Worm (Caenorhabditis elegans) whole organism, L2 larva: ENCODE measurements around the gene tomm-70.

Experiments
- C34F6.9 ChIP-seq: fragments of 150-350 bp; optimal IDR thresholded peaks from 2 replicates; lab custom pipeline; 2014; ENCODE audit warnings: missing biosample characterization, missing genetic modification characterization
- F13H6.1 ChIP-seq: sonication (generic microtip); optimal IDR thresholded peaks from 2 replicates; lab custom pipeline; 2016; ENCODE audit warnings: missing genetic modification characterization, missing compliant biosample characterization
- R02D3.7 ChIP-seq: fragments of 150-350 bp; optimal IDR thresholded peaks from 2 replicates; lab custom pipeline; 2014; ENCODE audit warnings: missing biosample characterization, missing genetic modification characterization
- Y55F3AM.14 ChIP-seq: fragments of 200-800 bp; sonication (Bioruptor generic); optimal IDR thresholded peaks from 2 replicates; lab custom pipeline; 2018; ENCODE audit warnings: mild to moderate bottlenecking, missing genetic modification characterization, missing compliant biosample characterization
- ZK546.5 ChIP-seq: sonication (generic microtip); optimal IDR thresholded peaks from 2 replicates; lab custom pipeline; 2017; ENCODE audit warnings: missing biosample characterization, missing genetic modification characterization
- alr-1 ChIP-seq: fragments of 150-350 bp; optimal IDR thresholded peaks from 2 replicates; lab custom pipeline; 2014; ENCODE audit warnings: missing biosample characterization, missing genetic modification characterization
- aly-2 ChIP-seq: fragments of 150-350 bp; optimal IDR thresholded peaks from 2 replicates; lab custom pipeline; 2014; ENCODE audit warnings: missing biosample characterization, missing genetic modification characterization
- ama-1 ChIP-seq: fragments of 150-350 bp; optimal IDR thresholded peaks from 2 replicates; lab custom pipeline; 2018; ENCODE audit warnings: inconsistent platforms
- blmp-1 ChIP-seq: sonication (generic microtip); optimal IDR thresholded peaks from 2 replicates; lab custom pipeline; 2017; ENCODE audit warnings: missing genetic modification characterization, mild to moderate bottlenecking, missing compliant biosample characterization, antibody characterized with exemption, moderate library complexity; ENCODE audit not compliant: insufficient read depth
- ceh-16 ChIP-seq: fragments of 150-350 bp; optimal IDR thresholded peaks from 2 replicates; lab custom pipeline; 2014; ENCODE audit warnings: missing biosample characterization, missing genetic modification characterization
- ceh-82 ChIP-seq: fragments of 150-350 bp; optimal IDR thresholded peaks from 2 replicates; lab custom pipeline; 2014; ENCODE audit warnings: missing biosample characterization, missing genetic modification characterization
- crh-2 ChIP-seq: sonication (generic microtip); optimal IDR thresholded peaks from 2 replicates; lab custom pipeline; 2017; ENCODE audit warnings: missing biosample characterization, missing genetic modification characterization
- dmd-4 ChIP-seq: sonication (generic microtip); optimal IDR thresholded peaks from 2 replicates; lab custom pipeline; 2017; ENCODE audit warnings: missing biosample characterization, missing genetic modification characterization
- egl-27 ChIP-seq: sonication (generic microtip); optimal IDR thresholded peaks from 3 replicates; lab custom pipeline; 2017; ENCODE audit warnings: missing biosample characterization, missing genetic modification reagents, missing genetic modification characterization
- elt-1 ChIP-seq: fragments of 150-350 bp; optimal IDR thresholded peaks from 2 replicates; lab custom pipeline; 2014; ENCODE audit warnings: missing biosample characterization, missing genetic modification characterization
- elt-3 ChIP-seq: sonication (generic microtip); optimal IDR thresholded peaks from 2 replicates; lab custom pipeline; 2017; ENCODE audit warnings: missing biosample characterization, missing genetic modification characterization
- fos-1 ChIP-seq: fragments of 150-350 bp; optimal IDR thresholded peaks from 2 replicates; lab custom pipeline; 2014; ENCODE audit warnings: missing biosample characterization, missing genetic modification characterization
- gmeb-1 ChIP-seq: fragments of 150-350 bp; optimal IDR thresholded peaks from 2 replicates; lab custom pipeline; 2014; ENCODE audit warnings: missing biosample characterization, missing genetic modification characterization
- lin-11 ChIP-seq: fragments of 150-350 bp; sonication (generic microtip); optimal IDR thresholded peaks from 2 replicates; lab custom pipeline; 2014; ENCODE audit warnings: missing biosample characterization, missing genetic modification characterization, inconsistent platforms, mixed read lengths
- lin-13 ChIP-seq: fragments of 150-350 bp; optimal IDR thresholded peaks from 2 replicates; lab custom pipeline; 2014; ENCODE audit warnings: missing biosample characterization, missing genetic modification reagents, missing genetic modification characterization
- lin-39 ChIP-seq: fragments of 150-350 bp; optimal IDR thresholded peaks from 2 replicates; lab custom pipeline; 2014; ENCODE audit warnings: missing biosample characterization, missing genetic modification reagents, missing genetic modification characterization
- lsy-2 ChIP-seq, 2 experiments: fragments of 150-350 bp in 1 of 2; sonication (generic microtip) in 1 of 2; optimal IDR thresholded peaks; 2 replicates each; lab custom pipeline; 2014 to 2017; ENCODE audit warnings: missing biosample characterization in 2 of 2, missing genetic modification characterization in 2 of 2
- mab-5 ChIP-seq: fragments of 150-350 bp; optimal IDR thresholded peaks from 2 replicates; lab custom pipeline; 2014; ENCODE audit warnings: missing biosample characterization, missing genetic modification characterization
- mbf-1 ChIP-seq: sonication (generic microtip); optimal IDR thresholded peaks from 2 replicates; lab custom pipeline; 2017; ENCODE audit warnings: missing biosample characterization, missing genetic modification characterization
- mdl-1 ChIP-seq, 2 experiments: fragments of 150-350 bp in 1 of 2; sonication (generic microtip) in 1 of 2; optimal IDR thresholded peaks; 2 replicates each; lab custom pipeline; 2017; ENCODE audit warnings: missing biosample characterization in 2 of 2, missing genetic modification characterization in 2 of 2
- nhr-10 ChIP-seq: sonication (generic microtip); optimal IDR thresholded peaks from 2 replicates; lab custom pipeline; 2017; ENCODE audit warnings: missing biosample characterization, missing genetic modification characterization
- nhr-11 ChIP-seq: fragments of 150-350 bp; optimal IDR thresholded peaks from 2 replicates; lab custom pipeline; 2014; ENCODE audit warnings: missing biosample characterization, missing genetic modification characterization
- nhr-12 ChIP-seq: fragments of 150-350 bp; optimal IDR thresholded peaks from 2 replicates; lab custom pipeline; 2014; ENCODE audit warnings: missing biosample characterization, missing genetic modification characterization
- nhr-129 ChIP-seq: fragments of 150-350 bp; optimal IDR thresholded peaks from 2 replicates; lab custom pipeline; 2014; ENCODE audit warnings: missing biosample characterization, missing genetic modification characterization
- nhr-21 ChIP-seq: fragments of 150-350 bp; optimal IDR thresholded peaks from 2 replicates; lab custom pipeline; 2014; ENCODE audit warnings: missing biosample characterization, missing genetic modification characterization
- nhr-23 ChIP-seq: fragments of 150-350 bp; optimal IDR thresholded peaks from 2 replicates; lab custom pipeline; 2014; ENCODE audit warnings: missing biosample characterization, missing genetic modification reagents, missing genetic modification characterization
- nhr-237 ChIP-seq: fragments of 150-350 bp; optimal IDR thresholded peaks from 2 replicates; lab custom pipeline; 2014; ENCODE audit warnings: missing biosample characterization, missing genetic modification characterization
- nhr-25 ChIP-seq: fragments of 150-350 bp; sonication (generic microtip); optimal IDR thresholded peaks from 3 replicates; lab custom pipeline; 2014; ENCODE audit warnings: missing biosample characterization, missing genetic modification characterization
- nhr-6 ChIP-seq: fragments of 150-350 bp; optimal IDR thresholded peaks from 2 replicates; lab custom pipeline; 2014; ENCODE audit warnings: missing biosample characterization, missing genetic modification characterization
- nhr-77 ChIP-seq: fragments of 150-350 bp; optimal IDR thresholded peaks from 2 replicates; lab custom pipeline; 2014; ENCODE audit warnings: missing biosample characterization, missing genetic modification characterization
- peb-1 ChIP-seq: fragments of 150-350 bp; optimal IDR thresholded peaks from 2 replicates; lab custom pipeline; 2014; ENCODE audit warnings: missing biosample characterization, missing genetic modification characterization
- sem-4 ChIP-seq: fragments of 150-350 bp; optimal IDR thresholded peaks from 2 replicates; lab custom pipeline; 2014; ENCODE audit warnings: missing biosample characterization, missing genetic modification reagents, missing genetic modification characterization
- skn-1 ChIP-seq: sonication (generic microtip); optimal IDR thresholded peaks from 2 replicates; lab custom pipeline; 2017; ENCODE audit warnings: missing biosample characterization, missing genetic modification characterization
- sma-3 ChIP-seq: sonication (generic microtip); optimal IDR thresholded peaks from 2 replicates; lab custom pipeline; 2016; ENCODE audit warnings: missing genetic modification reagents, missing genetic modification characterization, missing compliant biosample characterization
- sma-9 ChIP-seq, 2 experiments: fragments of 150-350 bp in 1 of 2; sonication (generic microtip) in 1 of 2; optimal IDR thresholded peaks; 2 replicates each; lab custom pipeline; 2014 to 2016; ENCODE audit warnings: missing genetic modification characterization in 2 of 2, mild to moderate bottlenecking in 1 of 2, missing biosample characterization in 1 of 2, missing compliant biosample characterization in 1 of 2, missing genetic modification reagents in 1 of 2, moderate library complexity in 1 of 2
- snpc-4 ChIP-seq: fragments of 150-350 bp; optimal IDR thresholded peaks from 2 replicates; lab custom pipeline; 2014; ENCODE audit warnings: missing biosample characterization, missing genetic modification characterization
- unc-39 ChIP-seq: fragments of 150-350 bp; optimal IDR thresholded peaks from 2 replicates; lab custom pipeline; 2014; ENCODE audit warnings: missing biosample characterization, missing genetic modification characterization
- unc-55 ChIP-seq: fragments of 150-350 bp; sonication (generic microtip); optimal IDR thresholded peaks from 3 replicates; lab custom pipeline; 2014; ENCODE audit warnings: missing biosample characterization, missing genetic modification reagents, missing genetic modification characterization
- unc-62 ChIP-seq: fragments of 150-350 bp; optimal IDR thresholded peaks from 2 replicates; lab custom pipeline; 2014; ENCODE audit warnings: missing biosample characterization, missing genetic modification reagents, missing genetic modification characterization
- zag-1 ChIP-seq: fragments of 150-350 bp; optimal IDR thresholded peaks from 2 replicates; lab custom pipeline; 2014; ENCODE audit warnings: missing biosample characterization, missing genetic modification characterization
- ztf-1 ChIP-seq: fragments of 200-800 bp; sonication (Bioruptor generic); conservative IDR thresholded peaks from 2 replicates; pipeline ENCODE4 v1.3.6; 2022; ENCODE audit warnings: missing genetic modification characterization, missing compliant biosample characterization
- ztf-11 ChIP-seq: sonication (generic microtip); optimal IDR thresholded peaks from 2 replicates; lab custom pipeline; 2017; ENCODE audit warnings: missing biosample characterization, missing genetic modification characterization
- ztf-4 ChIP-seq: fragments of 150-350 bp; optimal IDR thresholded peaks from 2 replicates; lab custom pipeline; 2014; ENCODE audit warnings: missing biosample characterization, missing genetic modification characterization

The tomm-70 gene

ce11 chrIII:8784500-8784899 is 29.9 kb upstream of the tomm-70 start:
- TF ChIP-seq sem-4 (tag; lab: Kevin White, UChicago) (no peak), ztf-1 (GFP tag; lab: Robert Waterston, UW) (no peak), lin-39 (tag; lab: Kevin White, UChicago) (no peak), sma-9 (GFP tag; optimal IDR thresholded peaks at IDR 0.05; lab: Kevin White, UChicago) (no peak), sma-9 (tag; optimal IDR thresholded peaks at IDR 0.05; lab: Kevin White, UChicago) (no peak), crh-2 (no peak), mbf-1 (tag; lab: Kevin White, UChicago) (no peak), lin-11 (tag; lab: Kevin White, UChicago) (no peak), ztf-11 (no peak), unc-55 (GFP tag; lab: Kevin White, UChicago) (peak; percentile 49), nhr-21 (tag; lab: Kevin White, UChicago) (no peak), skn-1 (tag; lab: Kevin White, UChicago) (no peak), C34F6.9 (tag; lab: Kevin White, UChicago) (peak; percentile 32), blmp-1 (no peak), nhr-129 (tag; lab: Kevin White, UChicago) (no peak), ama-1 (lab: Kevin White, UChicago) (no peak)
- TF ChIP-seq, all 48 proteins: peak for 2

ce11 chrIII:8782744-8783143 is 28.2 kb upstream of the tomm-70 start:
- TF ChIP-seq lin-39 (tag; lab: Kevin White, UChicago) (no peak), fos-1 (tag; lab: Kevin White, UChicago) (peak; percentile 60), nhr-10 (tag; lab: Kevin White, UChicago) (no peak), lsy-2 (tag; optimal IDR thresholded peaks at IDR 0.05; lab: Kevin White, UChicago) (peak in 1 of 2 experiments; percentile 4), mdl-1 (tag; optimal IDR thresholded peaks at IDR 0.05; lab: Kevin White, UChicago) (no peak), ZK546.5 (tag; lab: Kevin White, UChicago) (no peak), sma-9 (GFP tag; optimal IDR thresholded peaks at IDR 0.05; lab: Kevin White, UChicago) (peak; percentile 67), sma-9 (tag; optimal IDR thresholded peaks at IDR 0.05; lab: Kevin White, UChicago) (no peak), sem-4 (tag; lab: Kevin White, UChicago) (no peak), dmd-4 (tag; lab: Kevin White, UChicago) (no peak), elt-1 (tag; lab: Kevin White, UChicago) (no peak), alr-1 (tag; lab: Kevin White, UChicago) (no peak), elt-3 (no peak), nhr-21 (tag; lab: Kevin White, UChicago) (no peak), ama-1 (lab: Kevin White, UChicago) (no peak), skn-1 (tag; lab: Kevin White, UChicago) (peak; percentile 7), ztf-1 (GFP tag; lab: Robert Waterston, UW) (no peak), R02D3.7 (tag; lab: Kevin White, UChicago) (no peak), mab-5 (tag; lab: Kevin White, UChicago) (no peak), nhr-25 (tag; lab: Kevin White, UChicago) (peak; percentile 51), aly-2 (tag; lab: Kevin White, UChicago) (no peak), lin-11 (tag; lab: Kevin White, UChicago) (no peak), nhr-11 (tag; lab: Kevin White, UChicago) (no peak), lin-13 (no peak), egl-27 (no peak), Y55F3AM.14 (GFP tag; lab: Kevin White, UChicago) (no peak), nhr-23 (tag; lab: Kevin White, UChicago) (no peak), ceh-16 (no peak), sma-3 (no peak), mbf-1 (tag; lab: Kevin White, UChicago) (no peak), snpc-4 (tag; lab: Kevin White, UChicago) (no peak), nhr-12 (tag; lab: Kevin White, UChicago) (no peak), peb-1 (no peak), nhr-77 (tag; lab: Kevin White, UChicago) (no peak), nhr-129 (tag; lab: Kevin White, UChicago) (peak; percentile 47), blmp-1 (no peak), nhr-6 (no peak), crh-2 (peak; percentile 67), gmeb-1 (no peak), unc-55 (GFP tag; lab: Kevin White, UChicago) (no peak), F13H6.1 (peak; percentile 10), zag-1 (no peak), C34F6.9 (tag; lab: Kevin White, UChicago) (no peak), nhr-237 (tag; lab: Kevin White, UChicago) (no peak), ztf-11 (no peak), ceh-82 (no peak), ztf-4 (tag; lab: Kevin White, UChicago) (no peak), unc-39 (tag; lab: Kevin White, UChicago) (no peak), unc-62 (GFP tag; lab: Kevin White, UChicago) (no peak)
